Fruit fly (Drosophila melanogaster) whole organism, wandering third instar larva: ENCODE results near the gene CG32147.

ENCODE experiments used
- CG32264 ChIP-seq: fragments of 200-800 bp; sonication (Bioruptor generic); optimal IDR thresholded peaks from 2 replicates; lab custom pipeline; 2016; ENCODE audit warnings: missing biosample characterization, missing genetic modification characterization
- CG9705 ChIP-seq: fragments of 200-800 bp; sonication (Bioruptor generic); optimal IDR thresholded peaks from 2 replicates; lab custom pipeline; 2018; ENCODE audit warnings: missing biosample characterization, mild to moderate bottlenecking, missing genetic modification characterization
- Dfd ChIP-seq: fragments of >200 bp; optimal IDR thresholded peaks from 2 replicates; lab custom pipeline; 2017; ENCODE audit warnings: missing biosample characterization, missing genetic modification characterization
- Dif ChIP-seq: fragments of 200-275, 200-300 bp; sonication (Bioruptor generic); optimal IDR thresholded peaks from 2 replicates; lab custom pipeline; 2018; ENCODE audit warnings: missing biosample characterization, missing genetic modification characterization; ENCODE audit not compliant: partially characterized antibody
- GATAd ChIP-seq: sonication (Bioruptor generic); optimal IDR thresholded peaks from 2 replicates; lab custom pipeline; 2016; ENCODE audit warnings: missing biosample characterization, missing genetic modification characterization
- HLH106 ChIP-seq: fragments of 200-800 bp; optimal IDR thresholded peaks from 3 replicates; lab custom pipeline; 2019; ENCODE audit warnings: missing biosample characterization, mild to moderate bottlenecking, missing genetic modification characterization, moderate library complexity
- Hnf4 ChIP-seq: fragments of 200-800 bp; sonication (Bioruptor generic); optimal IDR thresholded peaks from 2 replicates; lab custom pipeline; 2016; ENCODE audit warnings: missing biosample characterization, mild to moderate bottlenecking, missing genetic modification characterization
- Hr78 ChIP-seq: fragments of >200 bp; optimal IDR thresholded peaks from 2 replicates; lab custom pipeline; 2017; ENCODE audit warnings: missing biosample characterization, missing genetic modification characterization
- Hr83 ChIP-seq: fragments of 200-300 bp; sonication (Bioruptor generic); optimal IDR thresholded peaks from 2 replicates; lab custom pipeline; 2016; ENCODE audit warnings: missing biosample characterization, mild to moderate bottlenecking, missing genetic modification characterization, moderate library complexity; ENCODE audit not compliant: poor library complexity, severe bottlenecking
- Jra ChIP-seq: sonication (Bioruptor generic); optimal IDR thresholded peaks from 2 replicates; lab custom pipeline; 2016; ENCODE audit warnings: missing biosample characterization, missing genetic modification characterization
- Mio ChIP-seq: sonication (Bioruptor generic); optimal IDR thresholded peaks from 2 replicates; lab custom pipeline; 2016; ENCODE audit warnings: missing biosample characterization, missing genetic modification characterization
- Myc ChIP-seq: fragments of >200 bp; optimal IDR thresholded peaks from 2 replicates; lab custom pipeline; 2017
- N ChIP-seq: fragments of >200 bp; optimal IDR thresholded peaks from 2 replicates; lab custom pipeline; 2018; ENCODE audit warnings: missing biosample characterization, missing external identifiers, missing genetic modification characterization
- OdsH ChIP-seq: fragments of 200-800 bp; sonication (Bioruptor generic); optimal IDR thresholded peaks from 2 replicates; lab custom pipeline; 2016; ENCODE audit warnings: missing biosample characterization, mild to moderate bottlenecking, missing genetic modification characterization
- Rel ChIP-seq, 2 experiments: fragments of 200-800 bp; sonication (Bioruptor generic) in 1 of 2; optimal IDR thresholded peaks; 2 replicates in 1 of 2; 3 replicates in 1 of 2; lab custom pipeline; 2016 to 2019; ENCODE audit warnings: mild to moderate bottlenecking in 2 of 2, missing biosample characterization in 2 of 2, missing genetic modification characterization in 2 of 2, moderate library complexity in 1 of 2
- Sp1 ChIP-seq: fragments of 200-800 bp; sonication (Bioruptor generic); optimal IDR thresholded peaks from 3 replicates; lab custom pipeline; 2019; ENCODE audit warnings: missing biosample characterization, mild to moderate bottlenecking, missing genetic modification characterization, moderate library complexity
- Vsx2 ChIP-seq: fragments of 200-300, 225-300 bp; sonication (Bioruptor generic); optimal IDR thresholded peaks from 2 replicates; lab custom pipeline; 2018; ENCODE audit warnings: missing biosample characterization, missing genetic modification characterization; ENCODE audit not compliant: partially characterized antibody
- br ChIP-seq: fragments of 200-800 bp; sonication (Bioruptor generic); optimal IDR thresholded peaks from 2 replicates; lab custom pipeline; 2016; ENCODE audit warnings: missing biosample characterization, missing genetic modification characterization
- brk ChIP-seq: fragments of 200-800 bp; sonication (Bioruptor generic); optimal IDR thresholded peaks from 2 replicates; lab custom pipeline; 2016; ENCODE audit warnings: missing biosample characterization, mild to moderate bottlenecking, missing genetic modification characterization
- dl ChIP-seq, 2 experiments: fragments of 175-275, 200-275 bp in 1 of 2; fragments of 200-275 bp in 1 of 2; sonication (Bioruptor generic); optimal IDR thresholded peaks; lab custom pipeline; 2018; ENCODE audit warnings: mild to moderate bottlenecking in 2 of 2, missing biosample characterization in 2 of 2, missing genetic modification characterization in 2 of 2, moderate library complexity in 2 of 2; ENCODE audit not compliant: partially characterized antibody in 2 of 2, insufficient read depth in 1 of 2
- dmrt93B ChIP-seq: fragments of 200-800 bp; sonication (Bioruptor generic); optimal IDR thresholded peaks from 2 replicates; lab custom pipeline; 2018; ENCODE audit warnings: missing biosample characterization, mild to moderate bottlenecking, missing genetic modification characterization
- dsf ChIP-seq: sonication (Bioruptor generic); optimal IDR thresholded peaks from 2 replicates; lab custom pipeline; 2016; ENCODE audit warnings: missing biosample characterization, missing genetic modification characterization, borderline replicate concordance
- ey ChIP-seq: fragments of 200-800 bp; sonication (Bioruptor generic); optimal IDR thresholded peaks from 2 replicates; lab custom pipeline; 2016; ENCODE audit warnings: missing biosample characterization, missing genetic modification characterization
- foxo ChIP-seq, 2 experiments: fragments of 200-800 bp; sonication (Bioruptor generic); optimal IDR thresholded peaks; 2 replicates in 1 of 2; 3 replicates in 1 of 2; lab custom pipeline; 2016 to 2017; ENCODE audit warnings: missing biosample characterization in 2 of 2, missing genetic modification characterization in 2 of 2
- fru ChIP-seq: fragments of 200-800 bp; sonication (Bioruptor generic); optimal IDR thresholded peaks from 3 replicates; lab custom pipeline; 2016; ENCODE audit warnings: missing biosample characterization, mild to moderate bottlenecking, missing genetic modification characterization
- h ChIP-seq: fragments of 200-800 bp; sonication (Bioruptor generic); optimal IDR thresholded peaks from 3 replicates; lab custom pipeline; 2016; ENCODE audit warnings: missing biosample characterization, mild to moderate bottlenecking, missing genetic modification characterization
- lola ChIP-seq: fragments of >200 bp; optimal IDR thresholded peaks from 2 replicates; lab custom pipeline; 2017; ENCODE audit warnings: missing biosample characterization, missing genetic modification characterization
- pan ChIP-seq: fragments of >200 bp; optimal IDR thresholded peaks from 2 replicates; lab custom pipeline; 2017
- rgr ChIP-seq: fragments of 200-800 bp; sonication (Bioruptor generic); optimal IDR thresholded peaks from 3 replicates; lab custom pipeline; 2016; ENCODE audit warnings: missing biosample characterization, mild to moderate bottlenecking, missing genetic modification characterization
- sage ChIP-seq: fragments of 200-800 bp; sonication (Bioruptor generic); optimal IDR thresholded peaks from 2 replicates; lab custom pipeline; 2016; ENCODE audit warnings: missing biosample characterization, mild to moderate bottlenecking, missing genetic modification characterization
- sv ChIP-seq: fragments of 200-800 bp; sonication (Bioruptor generic); optimal IDR thresholded peaks from 3 replicates; lab custom pipeline; 2016; ENCODE audit warnings: missing biosample characterization, missing genetic modification characterization
- tai ChIP-seq: sonication (Bioruptor generic); optimal IDR thresholded peaks from 2 replicates; lab custom pipeline; 2016; ENCODE audit warnings: missing biosample characterization, missing genetic modification characterization
- usp ChIP-seq: fragments of >200 bp; optimal IDR thresholded peaks from 2 replicates; lab custom pipeline; 2017; ENCODE audit warnings: missing biosample characterization, missing genetic modification characterization

CG32147 gene

DNA sequence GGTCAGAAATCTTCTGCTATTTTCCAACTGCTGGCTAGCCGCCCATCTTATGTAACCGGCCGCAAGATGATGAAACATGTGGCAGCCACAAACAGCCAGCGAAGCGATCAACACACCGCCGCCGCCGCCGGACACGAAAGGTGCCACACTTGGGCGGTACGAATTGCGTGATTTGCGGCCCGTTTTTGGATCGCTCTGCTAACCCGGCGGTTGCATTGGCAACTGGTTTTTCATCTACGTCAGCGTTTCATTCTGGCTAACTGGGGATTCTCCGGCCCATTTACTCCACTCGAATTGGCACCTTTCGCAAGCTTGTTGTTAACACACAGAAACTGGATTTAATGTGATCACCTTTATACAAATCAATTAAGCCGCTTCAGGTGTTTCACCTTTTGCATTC lies 20.1 kb downstream of the CG32147 start:
- TF ChIP-seq Rel (GFP tag; optimal IDR thresholded peaks at IDR 0.05; lab: Kevin White, UChicago) (no peak), Rel (tag; optimal IDR thresholded peaks at IDR 0.05; lab: Kevin White, UChicago) (peak; percentile 56), CG9705 (GFP tag; lab: Kevin White, UChicago) (no peak), ey (no peak)

DNA sequence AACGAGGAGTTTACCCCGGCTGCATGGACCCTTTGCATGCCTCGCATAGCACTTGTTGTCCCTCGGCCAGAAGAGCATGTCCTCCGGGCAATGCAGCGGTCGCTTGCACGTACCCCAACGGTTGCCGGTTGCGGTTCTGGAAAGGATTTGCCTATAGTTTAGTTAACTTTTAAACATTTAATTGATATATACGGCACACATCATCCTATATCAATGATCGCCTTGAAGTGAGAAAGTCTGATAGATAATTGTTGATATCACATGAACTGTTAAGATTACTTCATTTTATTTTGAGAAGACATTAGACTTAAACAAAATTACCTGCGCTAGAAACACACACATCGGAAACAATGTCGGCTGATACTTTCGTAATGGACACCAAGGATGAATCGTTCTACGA lies 22.6 kb downstream of the CG32147 start, which contains the start of gene CG32847:
Gene CG32847 (plus strand): TSS at position 301 of the 400 bp plus-strand sequence.
- TF ChIP-seq Dif (GFP tag; lab: Kevin White, UChicago), result no peak

DNA sequence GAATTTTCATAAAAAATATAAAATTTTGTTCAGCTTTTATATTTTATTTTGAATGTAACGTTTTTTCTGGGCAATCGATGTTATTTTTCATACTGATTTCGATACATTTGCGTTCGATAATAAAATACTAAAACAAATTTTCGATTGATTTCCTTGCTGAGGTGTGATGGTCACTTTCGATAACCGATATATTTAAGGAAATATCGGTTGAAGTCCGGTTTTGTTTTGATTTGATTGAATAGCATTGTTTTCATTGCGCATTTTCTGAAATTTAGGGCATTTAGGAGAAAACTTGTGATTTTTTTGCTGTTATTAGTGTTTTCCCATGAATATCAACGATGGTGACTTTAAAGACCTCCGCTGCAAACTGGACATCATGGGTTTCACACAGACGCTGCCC lies 27.3 kb downstream of the CG32147 start, which contains the start of gene Cep135:
Gene Cep135 (plus strand): TSS at position 202 of the 400 bp plus-strand sequence.
- TF ChIP-seq rgr (GFP tag; lab: Kevin White, UChicago) (no peak), brk (GFP tag; lab: Kevin White, UChicago) (peak; percentile 71)

DNA sequence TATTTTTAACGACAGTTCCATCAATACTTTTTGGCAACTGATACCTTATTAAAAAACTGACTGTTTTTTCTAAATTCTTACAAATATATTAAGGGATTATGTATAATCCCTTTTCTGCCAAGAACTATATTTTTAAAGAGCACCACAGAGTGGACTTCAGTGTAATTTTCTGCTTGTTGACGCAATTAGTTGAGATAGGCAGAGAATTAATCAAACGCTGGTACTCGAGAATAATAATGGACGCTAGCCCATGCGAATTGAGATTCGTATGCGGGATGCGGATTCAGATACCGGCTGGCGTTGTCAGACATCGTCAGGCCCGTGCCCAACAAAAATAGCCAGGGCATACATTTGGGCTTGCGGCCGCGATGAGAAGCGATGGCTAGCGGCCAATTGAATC lies 30.6 kb downstream of the CG32147 start, which contains the start of gene CG13458:
Gene CG13458 (plus strand): TSS at position 301 of the 400 bp plus-strand sequence.
- TF ChIP-seq CG32264 (GFP tag; lab: Kevin White, UChicago) (no peak), dl (GFP tag; optimal IDR thresholded peaks at IDR 0.05; lab: Kevin White, UChicago; ENCODE audit: insufficient read depth in 1 of 2, partially characterized antibody in 2 of 2) (no peak), brk (GFP tag; lab: Kevin White, UChicago) (no peak), HLH106 (no peak), foxo (GFP tag; optimal IDR thresholded peaks at IDR 0.05; lab: Kevin White, UChicago) (no peak), Jra (GFP tag; lab: Kevin White, UChicago) (no peak), usp (GFP tag; lab: Kevin White, UChicago) (no peak), Rel (GFP tag; optimal IDR thresholded peaks at IDR 0.05; lab: Kevin White, UChicago) (no peak), Rel (tag; optimal IDR thresholded peaks at IDR 0.05; lab: Kevin White, UChicago) (no peak), CG9705 (GFP tag; lab: Kevin White, UChicago) (no peak), sv (GFP tag; lab: Kevin White, UChicago) (no peak), Sp1 (GFP tag; lab: Kevin White, UChicago) (no peak), fru (GFP tag; lab: Kevin White, UChicago) (no peak)

DNA sequence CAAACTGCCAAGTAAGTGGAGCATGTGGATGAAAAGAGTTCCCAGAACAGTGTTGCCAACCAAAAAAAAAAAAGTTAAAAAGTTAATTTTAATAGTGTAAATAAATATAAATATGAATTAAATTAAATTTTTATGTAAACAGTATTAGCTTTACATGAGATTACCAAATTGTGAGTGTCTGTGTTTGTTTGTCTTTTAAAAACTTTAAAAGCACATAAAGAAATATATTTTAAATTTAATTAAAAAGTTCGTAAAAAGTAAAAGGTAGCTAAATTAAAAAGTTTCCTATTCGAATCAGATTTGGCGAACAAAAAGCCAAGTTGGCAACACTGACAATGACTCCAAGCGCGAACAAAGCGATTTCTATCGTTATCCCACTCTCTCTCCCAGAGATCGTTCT lies 34.9 kb downstream of the CG32147 start:
- TF ChIP-seq HLH106, result peak; percentile 40
- TF ChIP-seq Myc (lab: Kevin White, UChicago), result peak; percentile 47
- TF ChIP-seq Rel (GFP tag; optimal IDR thresholded peaks at IDR 0.05; lab: Kevin White, UChicago), result no peak
- no peak for TF ChIP-seq Rel (tag; optimal IDR thresholded peaks at IDR 0.05; lab: Kevin White, UChicago)

DNA sequence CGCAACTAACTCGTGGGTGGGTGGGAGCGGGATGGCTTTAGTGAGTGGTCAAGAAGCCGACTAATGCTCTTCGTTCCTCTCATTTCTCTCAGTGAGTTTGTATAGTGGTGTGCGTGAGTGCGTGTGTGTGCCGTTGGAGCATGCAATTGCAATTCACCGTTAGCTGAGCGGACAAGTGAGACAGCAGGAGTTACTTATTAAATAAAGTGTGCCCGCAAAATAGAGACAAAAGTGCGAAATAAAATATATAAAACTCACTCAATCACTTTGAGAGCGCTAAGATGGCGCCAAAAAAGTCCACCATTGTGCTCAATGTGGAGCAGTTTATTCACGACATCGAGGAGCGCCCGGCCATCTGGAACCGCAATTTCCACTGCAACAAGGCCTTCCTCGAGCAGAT lies 35.3 kb downstream of the CG32147 start:
- TF ChIP-seq Rel (GFP tag; optimal IDR thresholded peaks at IDR 0.05; lab: Kevin White, UChicago) (no peak), Rel (tag; optimal IDR thresholded peaks at IDR 0.05; lab: Kevin White, UChicago) (no peak), Hnf4 (GFP tag; lab: Kevin White, UChicago) (no peak), Mio (GFP tag; lab: Kevin White, UChicago) (no peak), pan (no peak), br (GFP tag; lab: Kevin White, UChicago) (no peak), Hr78 (no peak), Vsx2 (GFP tag; lab: Kevin White, UChicago) (no peak)

DNA sequence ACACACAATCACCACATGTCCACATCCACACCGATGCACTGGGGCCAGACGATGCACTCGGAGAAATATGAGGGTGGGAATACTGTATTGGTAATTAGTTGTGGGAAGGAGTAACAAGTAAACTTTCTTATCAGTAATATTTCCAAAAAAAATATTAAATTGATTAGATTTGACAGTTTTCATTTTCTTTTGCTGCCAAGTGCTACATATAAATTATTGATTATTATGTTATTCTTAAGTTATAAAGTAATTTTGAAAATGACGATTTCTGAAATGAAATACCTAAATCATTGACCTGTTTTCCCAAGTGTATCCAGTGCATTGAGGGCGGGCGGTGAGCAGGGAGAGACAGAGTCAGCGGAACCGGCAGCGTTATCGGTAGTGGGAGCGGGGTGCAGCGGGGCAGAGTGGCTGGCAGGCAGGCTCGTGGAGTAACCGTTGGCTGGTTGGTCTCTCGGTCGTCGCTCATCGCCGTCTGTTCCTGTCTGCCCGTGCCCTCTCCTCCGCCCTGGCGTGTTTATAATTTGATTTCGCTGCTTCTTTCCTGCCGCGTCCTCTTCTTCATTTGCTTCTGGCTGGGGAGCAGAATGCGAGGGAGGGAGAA lies 36.0 kb downstream of the CG32147 start:
- TF ChIP-seq Dfd (GFP tag; lab: Kevin White, UChicago), result no peak
- TF ChIP-seq tai (GFP tag; lab: Kevin White, UChicago), result peak; percentile 83
- TF ChIP-seq dmrt93B (GFP tag; lab: Kevin White, UChicago), result peak; percentile 94
- TF ChIP-seq Hr78, result no peak
- TF ChIP-seq h (GFP tag; lab: Kevin White, UChicago), result peak; percentile 94
- peak; percentile 85 for TF ChIP-seq Jra (GFP tag; lab: Kevin White, UChicago)
- peak; percentile 95 for TF ChIP-seq fru (GFP tag; lab: Kevin White, UChicago)
- TF ChIP-seq sage (GFP tag; lab: Kevin White, UChicago), result peak; percentile 61
- TF ChIP-seq CG9705 (GFP tag; lab: Kevin White, UChicago), result peak; percentile 92
- TF ChIP-seq Hr83 (GFP tag; lab: Kevin White, UChicago), result peak; percentile 9
- no peak for TF ChIP-seq usp (GFP tag; lab: Kevin White, UChicago)
- no peak for TF ChIP-seq lola
- no peak for TF ChIP-seq GATAd
- TF ChIP-seq br (GFP tag; lab: Kevin White, UChicago), result peak; percentile 91
- peak; percentile 72 for TF ChIP-seq CG32264 (GFP tag; lab: Kevin White, UChicago)
- peak in 1 of 2 experiments; percentile 95 for TF ChIP-seq foxo (GFP tag; optimal IDR thresholded peaks at IDR 0.05; lab: Kevin White, UChicago)
- TF ChIP-seq sv (GFP tag; lab: Kevin White, UChicago), result no peak
- TF ChIP-seq dsf (GFP tag; lab: Kevin White, UChicago), result peak; percentile 76
- TF ChIP-seq dl (GFP tag; optimal IDR thresholded peaks at IDR 0.05; lab: Kevin White, UChicago; ENCODE audit: insufficient read depth in 1 of 2, partially characterized antibody in 2 of 2), result peak in 1 of 2 experiments; percentile 17
- peak; percentile 97 for TF ChIP-seq Sp1 (GFP tag; lab: Kevin White, UChicago)
- peak; percentile 81 for TF ChIP-seq Hnf4 (GFP tag; lab: Kevin White, UChicago)
- no peak for TF ChIP-seq pan
- TF ChIP-seq brk (GFP tag; lab: Kevin White, UChicago), result peak; percentile 93
- TF ChIP-seq N, result no peak
- peak; percentile 94 for TF ChIP-seq OdsH (GFP tag; lab: Kevin White, UChicago)
- TF ChIP-seq ey, result peak; percentile 92
- no peak for TF ChIP-seq Vsx2 (GFP tag; lab: Kevin White, UChicago)
